Fruit fly (Drosophila melanogaster) whole organism, prepupa: Measurements from ENCODE around the gene CG13008.

Experiments used
- Blimp-1 ChIP-seq: fragments of 200-800 bp; sonication (Bioruptor generic); optimal IDR thresholded peaks from 3 replicates; lab custom pipeline; 2017; ENCODE audit warnings: missing biosample characterization, missing genetic modification characterization, mild to moderate bottlenecking, moderate library complexity, missing genetic modification reagents
- CG10631 ChIP-seq: fragments of 200-800 bp; sonication (Bioruptor generic); optimal IDR thresholded peaks from 2 replicates; lab custom pipeline; 2016; ENCODE audit warnings: missing biosample characterization, missing genetic modification characterization
- CG10669 ChIP-seq: fragments of 200-800 bp; sonication (Bioruptor generic); optimal IDR thresholded peaks from 3 replicates; lab custom pipeline; 2018; ENCODE audit warnings: missing biosample characterization, mild to moderate bottlenecking, missing genetic modification characterization, moderate library complexity
- CG11294 ChIP-seq: fragments of 200-800 bp; sonication (Bioruptor generic); IDR thresholded peaks from 2 replicates; pipeline ENCODE4 v1.3.6; 2022; ENCODE audit warnings: missing biosample characterization, missing genetic modification characterization
- CG11762 ChIP-seq: fragments of 200-800 bp; sonication (Bioruptor generic); optimal IDR thresholded peaks from 3 replicates; lab custom pipeline; 2016; ENCODE audit warnings: missing biosample characterization, missing genetic modification characterization; ENCODE audit not compliant: insufficient read depth
- CG11902 ChIP-seq: fragments of 200-800 bp; sonication (Bioruptor generic); optimal IDR thresholded peaks from 3 replicates; lab custom pipeline; 2016; ENCODE audit warnings: missing biosample characterization, missing genetic modification characterization
- CG15336 ChIP-seq: fragments of 200-800 bp; sonication (Bioruptor generic); IDR thresholded peaks from 2 replicates; pipeline ENCODE4 v1.3.6; 2022; ENCODE audit warnings: missing biosample characterization, missing genetic modification characterization
- CG1621 ChIP-seq: fragments of 200-800 bp; sonication (Bioruptor generic); optimal IDR thresholded peaks from 3 replicates; lab custom pipeline; 2018; ENCODE audit warnings: missing biosample characterization, mild to moderate bottlenecking, missing genetic modification characterization
- CG3032 ChIP-seq: fragments of 200-800 bp; optimal IDR thresholded peaks from 2 replicates; lab custom pipeline; 2019; ENCODE audit warnings: missing biosample characterization, mild to moderate bottlenecking, missing genetic modification characterization, moderate library complexity
- CG31627 ChIP-seq: fragments of 200-800 bp; sonication (Bioruptor generic); optimal IDR thresholded peaks from 3 replicates; lab custom pipeline; 2016; ENCODE audit warnings: missing biosample characterization, missing genetic modification characterization
- CG32006 ChIP-seq: fragments of 200-800 bp; sonication (Bioruptor generic); optimal IDR thresholded peaks from 3 replicates; lab custom pipeline; 2017; ENCODE audit warnings: missing biosample characterization, mild to moderate bottlenecking, missing genetic modification characterization
- CG34406 ChIP-seq: fragments of 200-800 bp; sonication (Bioruptor generic); optimal IDR thresholded peaks from 3 replicates; lab custom pipeline; 2016; ENCODE audit warnings: missing biosample characterization, missing genetic modification characterization
- CG3919 ChIP-seq: fragments of 200-800 bp; sonication (Bioruptor generic); optimal IDR thresholded peaks from 3 replicates; lab custom pipeline; 2016; ENCODE audit warnings: missing biosample characterization, missing genetic modification characterization
- CG4318 ChIP-seq: fragments of 200-800 bp; sonication (Bioruptor generic); optimal IDR thresholded peaks from 3 replicates; lab custom pipeline; 2017; ENCODE audit warnings: missing biosample characterization, mild to moderate bottlenecking, missing genetic modification characterization
- CG6163 ChIP-seq: fragments of 200-800 bp; sonication (Bioruptor generic); IDR thresholded peaks from 3 replicates; pipeline ENCODE4 v1.3.6; 2022; ENCODE audit warnings: missing biosample characterization, missing genetic modification characterization
- CG6792 ChIP-seq: fragments of 200-800 bp; sonication (Bioruptor generic); optimal IDR thresholded peaks from 3 replicates; lab custom pipeline; 2016; ENCODE audit warnings: missing biosample characterization, missing genetic modification characterization
- CG6808 ChIP-seq: fragments of 200-800 bp; sonication (Bioruptor generic); optimal IDR thresholded peaks from 3 replicates; lab custom pipeline; 2017; ENCODE audit warnings: missing biosample characterization, missing genetic modification characterization, mild to moderate bottlenecking, moderate library complexity, missing genetic modification reagents
- CG7368 ChIP-seq: fragments of 200-800 bp; sonication (Bioruptor generic); optimal IDR thresholded peaks from 3 replicates; lab custom pipeline; 2016; ENCODE audit warnings: missing biosample characterization, missing genetic modification characterization
- CG8119 ChIP-seq: fragments of 200-800 bp; sonication (Bioruptor generic); IDR thresholded peaks from 3 replicates; pipeline ENCODE4 v1.3.6; 2022; ENCODE audit warnings: missing biosample characterization, missing genetic modification characterization
- CG8319 ChIP-seq: fragments of 200-800 bp; sonication (Bioruptor generic); optimal IDR thresholded peaks from 3 replicates; lab custom pipeline; 2016; ENCODE audit warnings: missing biosample characterization, missing genetic modification characterization
- CG8632 ChIP-seq: fragments of 200-800 bp; sonication (Bioruptor generic); optimal IDR thresholded peaks from 3 replicates; lab custom pipeline; 2016; ENCODE audit warnings: missing biosample characterization, missing genetic modification characterization
- Eip75B ChIP-seq: fragments of 200-800 bp; sonication (Bioruptor generic); optimal IDR thresholded peaks from 3 replicates; lab custom pipeline; 2016; ENCODE audit warnings: missing biosample characterization, missing genetic modification characterization
- Eip78C ChIP-seq: fragments of 200-800 bp; sonication (Bioruptor generic); peaks from one replicate; lab custom pipeline; 2016; ENCODE audit warnings: missing biosample characterization, missing genetic modification characterization
- Eip93F ChIP-seq: fragments of 200-800 bp; sonication (Bioruptor generic); optimal IDR thresholded peaks from 2 replicates; lab custom pipeline; 2016; ENCODE audit warnings: missing biosample characterization, mild to moderate bottlenecking, missing genetic modification characterization
- Ets21C ChIP-seq: fragments of 200-800 bp; sonication (Bioruptor generic); optimal IDR thresholded peaks from 3 replicates; lab custom pipeline; 2016; ENCODE audit warnings: missing biosample characterization, missing genetic modification characterization
- Ets96B ChIP-seq: fragments of 200-800 bp; optimal IDR thresholded peaks from 2 replicates; lab custom pipeline; 2019; ENCODE audit warnings: missing biosample characterization, mild to moderate bottlenecking, missing genetic modification characterization, moderate library complexity
- Gug ChIP-seq: fragments of 200-800 bp; sonication (Bioruptor generic); IDR thresholded peaks from 2 replicates; pipeline ENCODE4 v1.3.6; 2022; ENCODE audit warnings: missing biosample characterization, missing genetic modification characterization
- Hr38 ChIP-seq: sonication (Bioruptor generic); optimal IDR thresholded peaks from 2 replicates; lab custom pipeline; 2016; ENCODE audit warnings: missing biosample characterization, missing genetic modification characterization
- Hr39 ChIP-seq: fragments of 200-800 bp; sonication (Bioruptor generic); optimal IDR thresholded peaks from 2 replicates; lab custom pipeline; 2016; ENCODE audit warnings: missing biosample characterization, missing genetic modification characterization
- Hr4 ChIP-seq: fragments of 200-800 bp; sonication (Bioruptor generic); optimal IDR thresholded peaks from 3 replicates; lab custom pipeline; 2016; ENCODE audit warnings: missing biosample characterization, missing genetic modification characterization
- Met ChIP-seq: fragments of 200-800 bp; sonication (Bioruptor generic); optimal IDR thresholded peaks from 3 replicates; lab custom pipeline; 2016; ENCODE audit warnings: missing biosample characterization, missing genetic modification characterization
- OdsH ChIP-seq: fragments of 200-800 bp; sonication (Bioruptor generic); optimal IDR thresholded peaks from 3 replicates; lab custom pipeline; 2016; ENCODE audit warnings: missing biosample characterization, missing genetic modification characterization
- Sox102F ChIP-seq: fragments of 200-800 bp; sonication (Bioruptor generic); optimal IDR thresholded peaks from 2 replicates; lab custom pipeline; 2016; ENCODE audit warnings: missing biosample characterization, mild to moderate bottlenecking, missing genetic modification characterization
- Sox14 ChIP-seq: fragments of 200-800 bp; sonication (Bioruptor generic); optimal IDR thresholded peaks from 3 replicates; lab custom pipeline; 2016; ENCODE audit warnings: missing biosample characterization, missing genetic modification characterization
- Sox15 ChIP-seq: fragments of 200-800 bp; sonication (Bioruptor generic); optimal IDR thresholded peaks from 3 replicates; lab custom pipeline; 2016; ENCODE audit warnings: missing biosample characterization, missing genetic modification characterization
- achi ChIP-seq: fragments of 200-800 bp; sonication (Bioruptor generic); optimal IDR thresholded peaks from 3 replicates; lab custom pipeline; 2016; ENCODE audit warnings: missing biosample characterization, missing genetic modification characterization
- cyc ChIP-seq: fragments of 200-800 bp; sonication (Bioruptor generic); optimal IDR thresholded peaks from 3 replicates; lab custom pipeline; 2016; ENCODE audit warnings: missing biosample characterization, missing genetic modification characterization
- dac ChIP-seq: fragments of 200-800 bp; sonication (Bioruptor generic); optimal IDR thresholded peaks from 2 replicates; lab custom pipeline; 2017; ENCODE audit warnings: missing biosample characterization, mild to moderate bottlenecking, missing genetic modification characterization
- dsx ChIP-seq: fragments of 200-800 bp; optimal IDR thresholded peaks from 3 replicates; lab custom pipeline; 2019; ENCODE audit warnings: missing biosample characterization, mild to moderate bottlenecking, missing genetic modification characterization, moderate library complexity; ENCODE audit not compliant: poor library complexity, severe bottlenecking
- eg ChIP-seq: fragments of 200-800 bp; sonication (Bioruptor generic); IDR thresholded peaks from 3 replicates; pipeline ENCODE4 v1.3.6; 2022; ENCODE audit warnings: missing biosample characterization, missing genetic modification characterization
- esn ChIP-seq: fragments of 200-800 bp; sonication (Bioruptor generic); optimal IDR thresholded peaks from 2 replicates; lab custom pipeline; 2016; ENCODE audit warnings: missing biosample characterization, mild to moderate bottlenecking, missing genetic modification characterization, moderate library complexity
- fd59A ChIP-seq: fragments of 200-800 bp; sonication (Bioruptor generic); optimal IDR thresholded peaks from 2 replicates; lab custom pipeline; 2017; ENCODE audit warnings: missing biosample characterization, mild to moderate bottlenecking, missing genetic modification characterization, missing genetic modification reagents
- fd85E ChIP-seq: fragments of 200-800 bp; sonication (Bioruptor generic); optimal IDR thresholded peaks from 3 replicates; lab custom pipeline; 2016; ENCODE audit warnings: missing biosample characterization, missing genetic modification characterization
- fkh ChIP-seq: fragments of 200-800 bp; sonication (Bioruptor generic); optimal IDR thresholded peaks from 3 replicates; lab custom pipeline; 2017; ENCODE audit warnings: missing biosample characterization, mild to moderate bottlenecking, missing genetic modification characterization, moderate library complexity
- lz ChIP-seq: fragments of 200-800 bp; sonication (Bioruptor generic); optimal IDR thresholded peaks from 3 replicates; lab custom pipeline; 2016; ENCODE audit warnings: missing biosample characterization, missing genetic modification characterization
- net ChIP-seq: fragments of 200-800 bp; sonication (Bioruptor generic); optimal IDR thresholded peaks from 3 replicates; lab custom pipeline; 2016; ENCODE audit warnings: missing biosample characterization, missing genetic modification characterization
- pdm3 ChIP-seq: fragments of 200-800 bp; sonication (Bioruptor generic); optimal IDR thresholded peaks from 3 replicates; lab custom pipeline; 2016; ENCODE audit warnings: missing biosample characterization, missing genetic modification characterization
- salr ChIP-seq, 2 experiments: fragments of 200-800 bp; sonication (Bioruptor generic); optimal IDR thresholded peaks; 3 replicates each; lab custom pipeline; 2016 to 2018; ENCODE audit warnings: missing biosample characterization in 2 of 2, missing genetic modification characterization in 2 of 2, mild to moderate bottlenecking in 1 of 2
- spab ChIP-seq: fragments of 200-800 bp; sonication (Bioruptor generic); optimal IDR thresholded peaks from 2 replicates; lab custom pipeline; 2017; ENCODE audit warnings: missing biosample characterization, mild to moderate bottlenecking, missing genetic modification characterization, missing genetic modification reagents
- ss ChIP-seq, 2 experiments: fragments of 200-800 bp; sonication (Bioruptor generic); optimal IDR thresholded peaks; 2 replicates in 1 of 2; 3 replicates in 1 of 2; lab custom pipeline; 2017 to 2018; ENCODE audit warnings: mild to moderate bottlenecking in 2 of 2, missing biosample characterization in 2 of 2, missing genetic modification characterization in 2 of 2, moderate library complexity in 1 of 2
- topi ChIP-seq: fragments of 200-800 bp; sonication (Bioruptor generic); optimal IDR thresholded peaks from 3 replicates; lab custom pipeline; 2016; ENCODE audit warnings: missing biosample characterization, missing genetic modification characterization
- vri ChIP-seq: fragments of 200-800 bp; sonication (Bioruptor generic); optimal IDR thresholded peaks from 3 replicates; lab custom pipeline; 2016; ENCODE audit warnings: missing biosample characterization, mild to moderate bottlenecking, missing genetic modification characterization

Gene CG13008

dm6 chrX:16691440-16691839 lies 19.7 kb upstream of the CG13008 start:
- TF ChIP-seq fd85E = no peak
- TF ChIP-seq CG15336 (GFP tag; lab: Robert Waterston, UW) = peak; percentile 88
- peak; percentile 51 for TF ChIP-seq Sox102F (GFP tag; lab: Kevin White, UChicago)
- TF ChIP-seq CG3032 (tag; lab: Kevin White, UChicago) = peak; percentile 55
- peak; percentile 33 to 70 for TF ChIP-seq salr (GFP tag; optimal IDR thresholded peaks at IDR 0.05; lab: Kevin White, UChicago)
- no peak for TF ChIP-seq Hr38
- peak; percentile 35 for TF ChIP-seq CG6808 (GFP tag; lab: Kevin White, UChicago)
- peak; percentile 64 for TF ChIP-seq CG7368 (GFP tag; lab: Kevin White, UChicago)
- TF ChIP-seq CG1621 (tag; lab: Kevin White, UChicago) = peak; percentile 61
- TF ChIP-seq CG6163 (GFP tag; lab: Robert Waterston, UW) = peak; percentile 87
- peak; percentile 80 for TF ChIP-seq Sox14
- TF ChIP-seq Sox15 (GFP tag; lab: Kevin White, UChicago) = peak; percentile 59
- TF ChIP-seq vri (GFP tag; lab: Kevin White, UChicago) = peak; percentile 34
- peak; percentile 73 for TF ChIP-seq topi (GFP tag; lab: Kevin White, UChicago)
- TF ChIP-seq Hr39 = peak; percentile 81
- peak; percentile 39 for TF ChIP-seq CG8319 (GFP tag; lab: Kevin White, UChicago)
- peak; percentile 84 for TF ChIP-seq CG32006 (GFP tag; lab: Kevin White, UChicago)
- TF ChIP-seq CG8119 (GFP tag; lab: Robert Waterston, UW) = peak; percentile 85
- peak; percentile 94 for TF ChIP-seq eg
- TF ChIP-seq CG31627 (GFP tag; lab: Kevin White, UChicago) = peak; percentile 80
- peak; percentile 52 for TF ChIP-seq CG34406 (GFP tag; lab: Kevin White, UChicago)
- peak; percentile 76 for TF ChIP-seq net (GFP tag; lab: Kevin White, UChicago)
- TF ChIP-seq CG10669 (GFP tag; lab: Kevin White, UChicago) = peak; percentile 67
- TF ChIP-seq pdm3 = peak; percentile 79
- TF ChIP-seq Eip93F (GFP tag; lab: Kevin White, UChicago) = no peak
- TF ChIP-seq OdsH = peak; percentile 80
- TF ChIP-seq CG11902 (GFP tag; lab: Kevin White, UChicago) = peak; percentile 51
- peak; percentile 63 for TF ChIP-seq lz (GFP tag; lab: Kevin White, UChicago)
- peak; percentile 57 for TF ChIP-seq fd59A (GFP tag; lab: Kevin White, UChicago)
- TF ChIP-seq CG6792 (GFP tag; lab: Kevin White, UChicago) = peak; percentile 61
- TF ChIP-seq Gug (GFP tag; lab: Robert Waterston, UW) = peak; percentile 86
- TF ChIP-seq esn (GFP tag; lab: Kevin White, UChicago) = peak; percentile 65
- TF ChIP-seq cyc = peak; percentile 72
- TF ChIP-seq dac (GFP tag; lab: Kevin White, UChicago) = peak; percentile 68
- TF ChIP-seq Eip78C (GFP tag; lab: Kevin White, UChicago) = peak; percentile 93
- peak; percentile 34 for TF ChIP-seq spab (GFP tag; lab: Kevin White, UChicago)
- TF ChIP-seq dsx (GFP tag; lab: Kevin White, UChicago) = peak; percentile 50
- peak; percentile 78 for TF ChIP-seq CG3919
- TF ChIP-seq Ets21C (GFP tag; lab: Kevin White, UChicago) = peak; percentile 56
- TF ChIP-seq Met (GFP tag; lab: Kevin White, UChicago) = peak; percentile 58
- peak; percentile 87 for TF ChIP-seq Hr4 (GFP tag; lab: Kevin White, UChicago)
- TF ChIP-seq CG11294 (GFP tag; lab: Robert Waterston, UW) = peak; percentile 76; the same call in 1 of the 2 replicates
- TF ChIP-seq achi (GFP tag; lab: Kevin White, UChicago) = peak; percentile 75
- no peak for TF ChIP-seq fkh (GFP tag; lab: Kevin White, UChicago)
- peak; percentile 66 for TF ChIP-seq CG10631 (GFP tag; lab: Kevin White, UChicago)
- peak; percentile 55 for TF ChIP-seq CG8632 (GFP tag; lab: Kevin White, UChicago)
- peak; percentile 53 for TF ChIP-seq Ets96B
- TF ChIP-seq CG4318 (GFP tag; lab: Kevin White, UChicago) = peak; percentile 60
- TF ChIP-seq CG11762 (GFP tag; lab: Kevin White, UChicago) = peak; percentile 41
- peak; percentile 13 to 44 for TF ChIP-seq ss (GFP tag; optimal IDR thresholded peaks at IDR 0.05; lab: Kevin White, UChicago)
- no peak for TF ChIP-seq Blimp-1 (GFP tag; lab: Kevin White, UChicago)
- peak; percentile 65 for TF ChIP-seq Eip75B (GFP tag; lab: Kevin White, UChicago)
